Fruit fly (Drosophila melanogaster) whole organism, embryonic: Measurements from ENCODE around the gene dsd.

Source experiments
- Adf1 ChIP-seq: fragments of 200-800 bp; sonication (Bioruptor generic); IDR thresholded peaks from 2 replicates; pipeline ENCODE4 v1.3.6; 2022; ENCODE audit warnings: missing biosample characterization, missing genetic modification characterization
- Asciz ChIP-seq: fragments of 200-800 bp; sonication (Bioruptor generic); optimal IDR thresholded peaks from 2 replicates; lab custom pipeline; 2017; ENCODE audit warnings: missing biosample characterization, mild to moderate bottlenecking, missing genetic modification characterization, missing genetic modification reagents
- BEAF-32 ChIP-seq: fragments of 200-800 bp; sonication (Bioruptor generic); optimal IDR thresholded peaks from 3 replicates; lab custom pipeline; 2017; ENCODE audit warnings: missing biosample characterization, missing genetic modification characterization, mild to moderate bottlenecking, moderate library complexity, missing genetic modification reagents
- CG10543 ChIP-seq: fragments of 200-800 bp; sonication (Bioruptor generic); optimal IDR thresholded peaks from 3 replicates; lab custom pipeline; 2017; ENCODE audit warnings: missing biosample characterization, mild to moderate bottlenecking, missing genetic modification characterization, moderate library complexity
- CG11456 ChIP-seq: fragments of 200-800 bp; sonication (Bioruptor generic); IDR thresholded peaks from 3 replicates; pipeline ENCODE4 v1.3.6; 2022; ENCODE audit warnings: missing biosample characterization, missing genetic modification characterization
- CG11504 ChIP-seq: fragments of 200-800 bp; sonication (Bioruptor generic); optimal IDR thresholded peaks from 3 replicates; lab custom pipeline; 2019; ENCODE audit warnings: missing biosample characterization, mild to moderate bottlenecking, missing genetic modification characterization, moderate library complexity
- CG11560 ChIP-seq: fragments of 200-800 bp; sonication (Bioruptor generic); IDR thresholded peaks from 3 replicates; pipeline ENCODE4 v1.3.6; 2022; ENCODE audit warnings: missing biosample characterization, missing genetic modification characterization
- CG13296 ChIP-seq: fragments of 200-800 bp; sonication (Bioruptor generic); optimal IDR thresholded peaks from 3 replicates; lab custom pipeline; 2018; ENCODE audit warnings: missing biosample characterization, mild to moderate bottlenecking, missing genetic modification characterization
- CG13424 ChIP-seq: fragments of 200-800 bp; sonication (Bioruptor generic); optimal IDR thresholded peaks from 2 replicates; lab custom pipeline; 2019; ENCODE audit warnings: missing biosample characterization, mild to moderate bottlenecking, missing genetic modification characterization, moderate library complexity
- CG15696 ChIP-seq: fragments of 200-800 bp; sonication (Bioruptor generic); optimal IDR thresholded peaks from 2 replicates; lab custom pipeline; 2019; ENCODE audit warnings: missing biosample characterization, mild to moderate bottlenecking, missing genetic modification characterization, moderate library complexity
- CG17568 ChIP-seq: fragments of 200-800 bp; sonication (Bioruptor generic); optimal IDR thresholded peaks from 2 replicates; lab custom pipeline; 2018; ENCODE audit warnings: missing biosample characterization, mild to moderate bottlenecking, missing genetic modification characterization, moderate library complexity
- CG2120 ChIP-seq: fragments of 200-800 bp; sonication (Bioruptor generic); optimal IDR thresholded peaks from 3 replicates; lab custom pipeline; 2016; ENCODE audit warnings: missing biosample characterization, missing genetic modification characterization
- CG30431 ChIP-seq: fragments of 200-800 bp; sonication (Bioruptor generic); optimal IDR thresholded peaks from 2 replicates; lab custom pipeline; 2017; ENCODE audit warnings: missing biosample characterization, missing genetic modification characterization
- CG31224 ChIP-seq: fragments of 200-800 bp; sonication (Bioruptor generic); IDR thresholded peaks from 2 replicates; pipeline ENCODE4 v1.3.6; 2022; ENCODE audit warnings: missing biosample characterization, missing genetic modification characterization
- CG3281 ChIP-seq: fragments of 200-800 bp; sonication (Bioruptor generic); optimal IDR thresholded peaks from 3 replicates; lab custom pipeline; 2017; ENCODE audit warnings: missing biosample characterization, mild to moderate bottlenecking, missing genetic modification characterization
- CG34422 ChIP-seq: fragments of 200-800 bp; sonication (Bioruptor generic); IDR thresholded peaks from 3 replicates; pipeline ENCODE4 v1.3.6; 2022; ENCODE audit warnings: missing biosample characterization, missing genetic modification characterization
- CG4360 ChIP-seq: fragments of 200-800 bp; sonication (Bioruptor generic); IDR thresholded peaks from 2 replicates; pipeline ENCODE4 v1.3.6; 2022; ENCODE audit warnings: missing biosample characterization, missing genetic modification characterization
- CG6765 ChIP-seq: fragments of 200-800 bp; sonication (Bioruptor generic); optimal IDR thresholded peaks from 3 replicates; lab custom pipeline; 2017; ENCODE audit warnings: missing biosample characterization, mild to moderate bottlenecking, missing genetic modification characterization
- CG7839 ChIP-seq: fragments of 200-800 bp; sonication (Bioruptor generic); optimal IDR thresholded peaks from 3 replicates; lab custom pipeline; 2018; ENCODE audit warnings: missing biosample characterization, mild to moderate bottlenecking, missing genetic modification characterization, moderate library complexity
- CG8924 ChIP-seq: fragments of 200-800 bp; optimal IDR thresholded peaks from 3 replicates; lab custom pipeline; 2019; ENCODE audit warnings: missing biosample characterization, mild to moderate bottlenecking, missing genetic modification characterization, moderate library complexity
- CG9817 ChIP-seq: fragments of 200-800 bp; sonication (Bioruptor generic); optimal IDR thresholded peaks from 2 replicates; lab custom pipeline; 2018; ENCODE audit warnings: missing biosample characterization, mild to moderate bottlenecking, missing genetic modification characterization, moderate library complexity
- CTCF ChIP-seq: fragments of 200-800 bp; sonication (Bioruptor generic); optimal IDR thresholded peaks from 2 replicates; lab custom pipeline; 2017; ENCODE audit warnings: missing biosample characterization, mild to moderate bottlenecking, missing genetic modification characterization, moderate library complexity
- CkIIα-i1 ChIP-seq: fragments of 200-800 bp; sonication (Bioruptor generic); IDR thresholded peaks from 2 replicates; pipeline ENCODE4 v1.3.6; 2022; ENCODE audit warnings: missing biosample characterization, missing genetic modification characterization
- D19A ChIP-seq: fragments of 200-800 bp; optimal IDR thresholded peaks from 3 replicates; lab custom pipeline; 2019; ENCODE audit warnings: missing biosample characterization, mild to moderate bottlenecking, missing genetic modification characterization, moderate library complexity
- Fer1 ChIP-seq: fragments of 200-800 bp; sonication (Bioruptor generic); optimal IDR thresholded peaks from 2 replicates; lab custom pipeline; 2017; ENCODE audit warnings: missing biosample characterization, mild to moderate bottlenecking, missing genetic modification characterization
- GATAe ChIP-seq: fragments of 200-800 bp; sonication (Bioruptor generic); conservative IDR thresholded peaks from 2 replicates; pipeline ENCODE4 v1.3.6; 2022; ENCODE audit warnings: missing biosample characterization, missing genetic modification characterization
- HLHmδ ChIP-seq: fragments of 200-800 bp; sonication (Bioruptor generic); optimal IDR thresholded peaks from 2 replicates; lab custom pipeline; 2018; ENCODE audit warnings: missing biosample characterization, mild to moderate bottlenecking, missing genetic modification characterization, moderate library complexity
- Hr78 ChIP-seq, 2 experiments: fragments of 200-800 bp in 1 of 2; fragments of >200 bp in 1 of 2; sonication (Bioruptor generic) in 1 of 2; optimal IDR thresholded peaks; 2 replicates each; lab custom pipeline; 2017 to 2019; ENCODE audit warnings: missing biosample characterization in 2 of 2, missing genetic modification characterization in 2 of 2, mild to moderate bottlenecking in 1 of 2, moderate library complexity in 1 of 2
- Jarid2 ChIP-seq: fragments of 200-800 bp; sonication (Bioruptor generic); optimal IDR thresholded peaks from 3 replicates; lab custom pipeline; 2017; ENCODE audit warnings: mild to moderate bottlenecking, missing biosample characterization, missing genetic modification reagents, missing genetic modification characterization
- Kr ChIP-seq: fragments of 200-800 bp; sonication (Bioruptor generic); optimal IDR thresholded peaks from 2 replicates; lab custom pipeline; 2017; ENCODE audit warnings: missing biosample characterization, mild to moderate bottlenecking, missing genetic modification characterization
- Lim3 ChIP-seq: fragments of 200-800 bp; sonication (Bioruptor generic); IDR thresholded peaks from 2 replicates; pipeline ENCODE4 v1.3.6; 2022; ENCODE audit warnings: missing biosample characterization, missing genetic modification characterization
- MESR4 ChIP-seq: fragments of 200-800 bp; sonication (Bioruptor generic); optimal IDR thresholded peaks from 2 replicates; lab custom pipeline; 2018; ENCODE audit warnings: missing biosample characterization, mild to moderate bottlenecking, missing genetic modification characterization, moderate library complexity
- Opbp ChIP-seq: fragments of 200-800 bp; sonication (Bioruptor generic); IDR thresholded peaks from 3 replicates; pipeline ENCODE4 v1.3.6; 2022; ENCODE audit warnings: missing biosample characterization, missing genetic modification characterization; ENCODE audit not compliant: partially characterized antibody
- Pdp1 ChIP-seq, 2 experiments: fragments of 200-800 bp; sonication (Bioruptor generic); optimal IDR thresholded peaks; 3 replicates each; lab custom pipeline; 2016; ENCODE audit warnings: missing biosample characterization in 2 of 2, missing genetic modification characterization in 2 of 2, mild to moderate bottlenecking in 1 of 2, moderate library complexity in 1 of 2
- amos ChIP-seq: fragments of 200-800 bp; sonication (Bioruptor generic); IDR thresholded peaks from 2 replicates; pipeline ENCODE4 v1.3.6; 2022; ENCODE audit warnings: missing biosample characterization, missing genetic modification characterization; ENCODE audit not compliant: partially characterized antibody
- cad ChIP-seq: fragments of >200 bp; optimal IDR thresholded peaks from 2 replicates; lab custom pipeline; 2017; ENCODE audit warnings: missing biosample characterization, missing genetic modification characterization
- cg ChIP-seq: fragments of 200-800 bp; sonication (Bioruptor generic); optimal IDR thresholded peaks from 3 replicates; lab custom pipeline; 2019; ENCODE audit warnings: missing biosample characterization, mild to moderate bottlenecking, missing genetic modification characterization, moderate library complexity
- chinmo ChIP-seq: fragments of 200-800 bp; sonication (Bioruptor generic); IDR thresholded peaks from 4 replicates; pipeline ENCODE4 v1.3.6; 2022; ENCODE audit warnings: missing biosample characterization, missing genetic modification characterization; ENCODE audit not compliant: partially characterized antibody
- chm ChIP-seq: fragments of 200-800 bp; sonication (Bioruptor generic); IDR thresholded peaks from 2 replicates; pipeline ENCODE4 v1.3.6; 2022; ENCODE audit warnings: missing biosample characterization, missing genetic modification characterization
- fd3F ChIP-seq: fragments of 200-800 bp; sonication (Bioruptor generic); optimal IDR thresholded peaks from 2 replicates; lab custom pipeline; 2018; ENCODE audit warnings: missing biosample characterization, mild to moderate bottlenecking, missing genetic modification characterization, moderate library complexity
- fd64A ChIP-seq: fragments of 200-800 bp; sonication (Bioruptor generic); optimal IDR thresholded peaks from 3 replicates; lab custom pipeline; 2018; ENCODE audit warnings: missing biosample characterization, mild to moderate bottlenecking, missing genetic modification characterization
- gcm ChIP-seq: fragments of 200-800 bp; sonication (Bioruptor generic); optimal IDR thresholded peaks from 2 replicates; lab custom pipeline; 2019; ENCODE audit warnings: missing biosample characterization, mild to moderate bottlenecking, missing genetic modification characterization, moderate library complexity
- gt ChIP-seq: fragments of 200-800 bp; sonication (Bioruptor generic); IDR thresholded peaks from 2 replicates; pipeline ENCODE4 v1.3.6; 2022; ENCODE audit warnings: missing biosample characterization, missing genetic modification characterization
- peb ChIP-seq: fragments of 200-800 bp; sonication (Bioruptor generic); IDR thresholded peaks from 2 replicates; pipeline ENCODE4 v1.3.6; 2022; ENCODE audit warnings: missing biosample characterization, missing genetic modification characterization
- pho ChIP-seq: fragments of 200-800 bp; sonication (Bioruptor generic); optimal IDR thresholded peaks from 2 replicates; lab custom pipeline; 2016; ENCODE audit warnings: missing biosample characterization, missing genetic modification characterization
- slbo ChIP-seq: fragments of 200-800 bp; sonication (Bioruptor generic); IDR thresholded peaks from 2 replicates; pipeline ENCODE4 v1.3.6; 2022; ENCODE audit warnings: missing biosample characterization, missing genetic modification characterization
- sna ChIP-seq: fragments of 200-800 bp; sonication (Bioruptor generic); IDR thresholded peaks from 2 replicates; pipeline ENCODE4 v1.3.6; 2022; ENCODE audit warnings: missing biosample characterization, missing genetic modification characterization; ENCODE audit not compliant: partially characterized antibody
- sqz ChIP-seq: fragments of 200-800 bp; sonication (Bioruptor generic); optimal IDR thresholded peaks from 3 replicates; lab custom pipeline; 2018; ENCODE audit warnings: missing biosample characterization, mild to moderate bottlenecking, missing genetic modification characterization
- ttk ChIP-seq: fragments of 200-800 bp; sonication (Bioruptor generic); IDR thresholded peaks from 2 replicates; pipeline ENCODE4 v2.1.2; 2022; ENCODE audit warnings: missing biosample characterization, missing genetic modification characterization
- vvl ChIP-seq: fragments of 200-800 bp; sonication (Bioruptor generic); IDR thresholded peaks from 2 replicates; pipeline ENCODE4 v1.3.6; 2022; ENCODE audit warnings: missing biosample characterization, missing genetic modification characterization

dsd gene

dm6 chr3R:27608000-27608399 is 804 bp upstream of the dsd start (continued):
- TF ChIP-seq Jarid2 (GFP tag; lab: Kevin White, UChicago), result peak; percentile 70
- TF ChIP-seq cg, result peak; percentile 59
- TF ChIP-seq CG17568, result no peak
- peak; percentile 17 for TF ChIP-seq MESR4 (GFP tag; lab: Kevin White, UChicago)
- no peak for TF ChIP-seq fd3F (GFP tag; lab: Kevin White, UChicago)
- TF ChIP-seq D19A (tag; lab: Kevin White, UChicago), result no peak
- TF ChIP-seq amos (GFP tag; lab: Robert Waterston, UW), result peak; percentile 40; the same call in 1 of the 2 replicates
- no peak for TF ChIP-seq sna
- peak; percentile 25 for TF ChIP-seq HLHmδ (GFP tag; lab: Kevin White, UChicago)
- TF ChIP-seq CG15696 (tag; lab: Kevin White, UChicago), result no peak
- no peak for TF ChIP-seq slbo (GFP tag; lab: Robert Waterston, UW)
- TF ChIP-seq ttk, result no peak
- no peak; the same call in 1 of the 2 replicates for TF ChIP-seq Adf1 (GFP tag; lab: Robert Waterston, UW)
- no peak for TF ChIP-seq CG10543 (GFP tag; lab: Kevin White, UChicago)
- no peak for TF ChIP-seq Asciz (GFP tag; lab: Kevin White, UChicago)
- TF ChIP-seq BEAF-32 (GFP tag; lab: Kevin White, UChicago), result no peak
- TF ChIP-seq cad (GFP tag; lab: Kevin White, UChicago), result no peak
- TF ChIP-seq CkIIα-i1, result no peak
- TF ChIP-seq CG2120 (GFP tag; lab: Kevin White, UChicago), result no peak
- TF ChIP-seq CG11456, result no peak
- no peak for TF ChIP-seq CG31224 (GFP tag; lab: Robert Waterston, UW)
- no peak for TF ChIP-seq fd64A (GFP tag; lab: Kevin White, UChicago)
- no peak for TF ChIP-seq CG13424 (tag; lab: Kevin White, UChicago)
- no peak for TF ChIP-seq Kr (GFP tag; lab: Kevin White, UChicago)
- no peak for TF ChIP-seq CG30431 (GFP tag; lab: Kevin White, UChicago)
- no peak for TF ChIP-seq Fer1 (GFP tag; lab: Kevin White, UChicago)
- TF ChIP-seq CG4360, result no peak
- TF ChIP-seq peb (GFP tag; lab: Robert Waterston, UW), result no peak
- TF ChIP-seq CTCF, result no peak
- TF ChIP-seq CG3281 (GFP tag; lab: Kevin White, UChicago), result no peak
- no peak for TF ChIP-seq Opbp (GFP tag; lab: Robert Waterston, UW)
- TF ChIP-seq Lim3 (GFP tag; lab: Robert Waterston, UW), result no peak

DNA sequence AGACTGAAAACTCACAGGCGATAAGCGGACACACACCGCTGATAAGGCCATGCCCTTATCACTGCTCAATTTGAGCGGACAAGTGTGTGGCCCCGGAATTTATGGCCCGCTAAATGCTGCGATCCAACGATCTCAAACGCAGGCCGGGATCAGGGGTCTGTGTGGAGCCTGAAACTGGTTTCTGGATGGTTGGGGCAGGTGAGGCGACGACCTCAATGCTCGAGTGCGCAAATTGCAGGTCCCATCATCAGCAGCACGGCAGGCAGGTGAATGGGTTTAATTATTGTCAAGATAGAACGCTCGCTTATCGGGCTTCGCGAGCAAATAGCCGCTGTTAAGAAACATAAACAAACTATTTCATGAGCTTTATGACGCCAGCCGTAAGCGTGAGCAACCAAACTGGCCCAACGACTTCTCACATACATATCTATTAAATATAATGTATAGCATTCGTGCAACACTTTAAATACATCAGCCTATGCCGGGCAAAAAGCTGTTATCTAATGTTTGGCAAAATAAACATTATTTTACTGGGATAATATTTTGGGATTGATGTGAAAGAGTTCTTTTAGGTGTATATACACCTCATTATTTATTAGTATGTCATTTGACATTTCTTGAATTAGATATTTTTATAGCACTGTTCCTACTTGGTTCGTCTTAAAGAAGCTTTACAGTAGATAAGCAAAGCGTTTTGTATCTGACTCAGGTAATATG is 1.5 kb downstream of the dsd start:
- TF ChIP-seq CG9817 (tag; lab: Kevin White, UChicago) (peak; percentile 5), CG13296 (GFP tag; lab: Kevin White, UChicago) (peak; percentile 33), Hr78 (GFP tag; optimal IDR thresholded peaks at IDR 0.05; lab: Kevin White, UChicago) (peak in 1 of 2 experiments; percentile 55), vvl (GFP tag; lab: Robert Waterston, UW) (no peak), Pdp1 (GFP tag; optimal IDR thresholded peaks at IDR 0.05; lab: Kevin White, UChicago) (peak in 1 of 2 experiments; percentile 36), chinmo (0 out of 4 replicates have a peak, but pooled peaks have one; percentile 46), CG7839 (peak; percentile 3), GATAe (GFP tag; lab: Robert Waterston, UW) (peak; percentile 34; the same call in 1 of the 2 replicates), CG11504 (peak; percentile 14), gcm (GFP tag; lab: Kevin White, UChicago) (peak; percentile 5), Lim3 (GFP tag; lab: Robert Waterston, UW) (no peak), CG6765 (peak; percentile 26), gt (no peak), chm (GFP tag; lab: Robert Waterston, UW) (no peak), CG34422 (peak; percentile 28; the same call in 1 of the 3 replicates), CG8924 (tag; lab: Kevin White, UChicago) (peak; percentile 23), pho (no peak), CG11560 (tag; lab: Robert Waterston, UW) (no peak), sqz (GFP tag; lab: Kevin White, UChicago) (no peak)
